Fruit fly (Drosophila melanogaster): ENCODE data around the gene Roc1a.
A peak's percentile ranks its signal among the peaks of the same experiment; 100 is the strongest.

Roc1a gene

DNA sequence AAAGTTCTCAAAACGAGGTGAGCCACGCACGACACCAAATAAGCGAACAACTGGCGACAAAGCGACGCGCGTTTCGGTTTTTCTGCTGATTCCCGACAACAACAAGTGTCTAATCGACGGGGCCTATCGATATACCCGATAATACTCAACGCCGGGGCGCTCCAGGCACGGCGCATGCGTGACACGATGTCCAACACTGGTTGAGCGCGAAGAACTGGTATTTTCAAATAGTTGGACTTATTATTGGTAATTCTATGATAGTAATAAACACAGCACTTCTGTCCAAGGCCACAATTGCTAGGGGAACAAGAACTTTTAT lies 29.7 kb upstream of the Roc1a start (continued):
- TF ChIP-seq Dp (GFP tag; optimal IDR thresholded peaks at IDR 0.05) (peak; percentile 84), zfh2 (GFP tag; optimal IDR thresholded peaks at IDR 0.05) (peak; percentile 35), shn (GFP tag; optimal IDR thresholded peaks at IDR 0.05) (peak; percentile 24), ken (GFP tag; IDR thresholded peaks at IDR 0.05) (0 out of 3 replicates have a peak, but pooled peaks have one; percentile 16), CG13296 (GFP tag; optimal IDR thresholded peaks at IDR 0.05) (no peak), CG8478 (optimal IDR thresholded peaks at IDR 0.05) (no peak), CG10267 (tag; optimal IDR thresholded peaks at IDR 0.05) (peak; percentile 95), Opbp (GFP tag; IDR thresholded peaks at IDR 0.05; ENCODE audit: partially characterized antibody) (peak; percentile 87), Bgb (GFP tag; IDR thresholded peaks at IDR 0.05; ENCODE audit: partially characterized antibody) (peak; percentile 82), schlank (tag; optimal IDR thresholded peaks at IDR 0.05) (no peak), scrt (GFP tag; optimal IDR thresholded peaks at IDR 0.05) (peak; percentile 30), dm (GFP tag; optimal IDR thresholded peaks at IDR 0.05) (peak; percentile 23), tio (GFP tag; optimal IDR thresholded peaks at IDR 0.05) (no peak), CG30403 (GFP tag; optimal IDR thresholded peaks at IDR 0.05) (no peak), p53 (GFP tag; optimal IDR thresholded peaks at IDR 0.05) (peak; percentile 3), knrl (GFP tag; IDR thresholded peaks at IDR 0.05; ENCODE audit: partially characterized antibody) (peak; percentile 72), vnd (GFP tag; IDR thresholded peaks at IDR 0.05; ENCODE audit: partially characterized antibody) (peak; percentile 91), CG14050 (GFP tag; IDR thresholded peaks at IDR 0.05) (no peak), Atf-2 (GFP tag; optimal IDR thresholded peaks at IDR 0.05) (no peak), tna (GFP tag; IDR thresholded peaks at IDR 0.05; ENCODE audit: partially characterized antibody) (peak; percentile 40; the same call in 1 of the 2 replicates), CG8290 (GFP tag; optimal IDR thresholded peaks at IDR 0.05) (no peak), CG8290 (tag; optimal IDR thresholded peaks at IDR 0.05) (peak in 1 of 2 experiments; percentile 68), Deaf1 (tag; optimal IDR thresholded peaks at IDR 0.05) (peak; percentile 62), CG13287 (GFP tag; IDR thresholded peaks at IDR 0.05; ENCODE audit: partially characterized antibody) (peak; percentile 81), sna (GFP tag; IDR thresholded peaks at IDR 0.05; ENCODE audit: partially characterized antibody) (peak; percentile 65), HmgD (GFP tag; optimal IDR thresholded peaks at IDR 0.05) (peak; percentile 19), so (GFP tag; IDR thresholded peaks at IDR 0.05) (no peak), Max (GFP tag; optimal IDR thresholded peaks at IDR 0.05) (no peak), CG11560 (tag; IDR thresholded peaks at IDR 0.05) (peak; percentile 41; the same call in 1 of the 3 replicates), CG31388 (GFP tag; optimal IDR thresholded peaks at IDR 0.05) (no peak), CG42726 (GFP tag; IDR thresholded peaks at IDR 0.05; ENCODE audit: partially characterized antibody) (peak; percentile 85; the same call in 1 of the 2 replicates), Dek (tag; optimal IDR thresholded peaks at IDR 0.05) (no peak), CG11247 (GFP tag; IDR thresholded peaks at IDR 0.05) (no peak), Camta (GFP tag; optimal IDR thresholded peaks at IDR 0.05) (no peak), CG9932 (GFP tag; IDR thresholded peaks at IDR 0.05) (peak; percentile 48), CG6689 (GFP tag; IDR thresholded peaks at IDR 0.05) (no peak), CG10209 (GFP tag; optimal IDR thresholded peaks at IDR 0.05) (no peak), cwo (GFP tag; optimal IDR thresholded peaks at IDR 0.05) (no peak), Awh (GFP tag; IDR thresholded peaks at IDR 0.05) (no peak), CG7963 (GFP tag; IDR thresholded peaks at IDR 0.05; ENCODE audit: partially characterized antibody) (peak; percentile 64; the same call in 2 of the 3 replicates), ewg (GFP tag; optimal IDR thresholded peaks at IDR 0.05) (peak; percentile 57), CG11695 (GFP tag; IDR thresholded peaks at IDR 0.05) (no peak), HLH4C (GFP tag; IDR thresholded peaks at IDR 0.05; ENCODE audit: partially characterized antibody) (peak; percentile 69)
